Worm (Caenorhabditis elegans) whole organism, L4 larva: ENCODE measurements around the gene rgs-5.

Source experiments
- F26F4.8 ChIP-seq: fragments of 200-800 bp; sonication (Bioruptor generic); conservative IDR thresholded peaks from 2 replicates; pipeline ENCODE4 v1.3.6; 2022; ENCODE audit warnings: missing genetic modification characterization, missing compliant biosample characterization
- T20F7.1 ChIP-seq: fragments of 200-800 bp; sonication (Bioruptor generic); optimal IDR thresholded peaks from 2 replicates; lab custom pipeline; 2018; ENCODE audit warnings: mild to moderate bottlenecking, missing genetic modification characterization, missing compliant biosample characterization
- Y48G9A.11 ChIP-seq: fragments of 200-800 bp; sonication (Bioruptor generic); IDR thresholded peaks from 2 replicates; pipeline ENCODE4 v1.3.6; 2022; ENCODE audit warnings: missing genetic modification reagents, missing genetic modification characterization, missing compliant biosample characterization
- Y75B8A.6 ChIP-seq: fragments of 200-800 bp; sonication (Bioruptor generic); IDR thresholded peaks from 2 replicates; pipeline ENCODE4 v1.3.6; 2022; ENCODE audit warnings: missing genetic modification reagents, missing genetic modification characterization, missing compliant biosample characterization
- aha-1 ChIP-seq: fragments of 150-350 bp; peaks from one replicate; lab custom pipeline; 2014; ENCODE audit warnings: missing biosample characterization, missing genetic modification characterization
- ama-1 ChIP-seq: fragments of 150-350 bp; optimal IDR thresholded peaks from 2 replicates; lab custom pipeline; 2014; ENCODE audit warnings: inconsistent platforms, mixed read lengths
- ctbp-1 ChIP-seq: fragments of 200-800 bp; sonication (Bioruptor generic); IDR thresholded peaks from 2 replicates; pipeline ENCODE4 v1.3.6; 2022; ENCODE audit warnings: missing genetic modification reagents, missing genetic modification characterization, missing compliant biosample characterization
- daf-16 ChIP-seq, 3 experiments: sonication (generic microtip); optimal IDR thresholded peaks; 2 replicates each; lab custom pipeline; 2016 to 2017; ENCODE audit warnings: missing genetic modification characterization in 3 of 3, missing genetic modification reagents in 3 of 3, mild to moderate bottlenecking in 2 of 3, missing compliant biosample characterization in 2 of 3, missing biosample characterization in 1 of 3, moderate library complexity in 1 of 3
- daf-19 ChIP-seq: fragments of 200-800 bp; sonication (Bioruptor generic); conservative IDR thresholded peaks from 2 replicates; pipeline ENCODE4 v1.3.6; 2022; ENCODE audit warnings: missing genetic modification characterization, missing compliant biosample characterization
- dmd-9 ChIP-seq: fragments of 200-800 bp; sonication (Bioruptor generic); IDR thresholded peaks from 2 replicates; pipeline ENCODE4 v1.3.6; 2022; ENCODE audit warnings: missing genetic modification reagents, missing genetic modification characterization, missing compliant biosample characterization
- dve-1 ChIP-seq: sonication (generic microtip); optimal IDR thresholded peaks from 2 replicates; lab custom pipeline; 2017; ENCODE audit warnings: antibody characterized with exemption, mild to moderate bottlenecking, missing genetic modification characterization, missing compliant biosample characterization; ENCODE audit not compliant: insufficient read depth
- egl-43 ChIP-seq: fragments of 200-800 bp; sonication (Bioruptor generic); IDR thresholded peaks from 2 replicates; pipeline ENCODE4 v1.3.6; 2022; ENCODE audit warnings: missing genetic modification reagents, missing genetic modification characterization, missing compliant biosample characterization
- hlh-11 ChIP-seq: fragments of 200-800 bp; sonication (Bioruptor generic); optimal IDR thresholded peaks from 2 replicates; lab custom pipeline; 2018; ENCODE audit warnings: mild to moderate bottlenecking, missing genetic modification characterization, missing compliant biosample characterization
- hlh-30 ChIP-seq: sonication (generic microtip); optimal IDR thresholded peaks from 2 replicates; lab custom pipeline; 2017; ENCODE audit warnings: antibody characterized with exemption, mild to moderate bottlenecking, missing genetic modification characterization, missing compliant biosample characterization; ENCODE audit not compliant: insufficient read depth
- hmg-1.1 ChIP-seq: fragments of 200-800 bp; sonication (Bioruptor generic); IDR thresholded peaks from 2 replicates; pipeline ENCODE4 v1.3.6; 2022; ENCODE audit warnings: missing genetic modification reagents, missing genetic modification characterization, missing compliant biosample characterization
- lin-1 ChIP-seq: fragments of 200-800 bp; sonication (Bioruptor generic); IDR thresholded peaks from 2 replicates; pipeline ENCODE4 v1.3.6; 2022; ENCODE audit warnings: missing genetic modification reagents, missing genetic modification characterization, missing compliant biosample characterization
- lin-29 ChIP-seq: fragments of 200-800 bp; sonication (Bioruptor generic); IDR thresholded peaks from 2 replicates; pipeline ENCODE4 v1.3.6; 2022; ENCODE audit warnings: missing genetic modification reagents, missing genetic modification characterization, missing compliant biosample characterization
- lin-38 ChIP-seq: fragments of 200-800 bp; sonication (Bioruptor generic); IDR thresholded peaks from 2 replicates; pipeline ENCODE4 v1.3.6; 2022; ENCODE audit warnings: missing genetic modification reagents, missing genetic modification characterization, missing compliant biosample characterization
- lir-3 ChIP-seq: sonication (generic microtip); optimal IDR thresholded peaks from 2 replicates; lab custom pipeline; 2016; ENCODE audit warnings: mild to moderate bottlenecking, missing genetic modification characterization, missing compliant biosample characterization
- madf-5 ChIP-seq, 2 experiments: fragments of 200-800 bp; sonication (Bioruptor generic); IDR thresholded peaks; 2 replicates each; pipeline ENCODE4 v1.3.6; 2022; ENCODE audit warnings: missing compliant biosample characterization in 2 of 2, missing genetic modification characterization in 2 of 2
- mdl-1 ChIP-seq, 2 experiments: fragments of 150-350 bp in 1 of 2; sonication (generic microtip) in 1 of 2; optimal IDR thresholded peaks; 2 replicates each; lab custom pipeline; 2014 to 2017; ENCODE audit warnings: missing biosample characterization in 2 of 2, missing genetic modification characterization in 2 of 2
- mep-1 ChIP-seq: fragments of 150-350 bp; sonication (generic microtip); optimal IDR thresholded peaks from 3 replicates; lab custom pipeline; 2014; ENCODE audit warnings: missing biosample characterization, missing genetic modification characterization
- mes-2 ChIP-seq: sonication (generic microtip); optimal IDR thresholded peaks from 2 replicates; lab custom pipeline; 2016; ENCODE audit warnings: missing genotype, mild to moderate bottlenecking, missing genetic modification characterization, missing compliant biosample characterization; ENCODE audit not compliant: poor library complexity, severe bottlenecking
- nhr-48 ChIP-seq: sonication (generic microtip); optimal IDR thresholded peaks from 2 replicates; lab custom pipeline; 2016; ENCODE audit warnings: mild to moderate bottlenecking, missing genetic modification characterization, missing compliant biosample characterization
- php-3 ChIP-seq: fragments of 200-800 bp; sonication (Bioruptor generic); IDR thresholded peaks from 2 replicates; pipeline ENCODE4 v1.3.6; 2022; ENCODE audit warnings: missing genetic modification reagents, missing genetic modification characterization, missing compliant biosample characterization
- pqm-1 ChIP-seq: sonication (generic microtip); optimal IDR thresholded peaks from 2 replicates; lab custom pipeline; 2017; ENCODE audit warnings: missing biosample characterization, missing genetic modification characterization
- rbr-2 ChIP-seq: sonication (generic microtip); optimal IDR thresholded peaks from 2 replicates; lab custom pipeline; 2016; ENCODE audit warnings: missing genotype, missing genetic modification characterization, missing compliant biosample characterization
- saeg-2 ChIP-seq: fragments of 200-800 bp; sonication (Bioruptor generic); IDR thresholded peaks from 2 replicates; pipeline ENCODE4 v1.3.6; 2022; ENCODE audit warnings: missing genetic modification reagents, missing genetic modification characterization, missing compliant biosample characterization
- skn-1 ChIP-seq: fragments of 150-350 bp; optimal IDR thresholded peaks from 2 replicates; lab custom pipeline; 2014; ENCODE audit warnings: missing biosample characterization, missing genetic modification characterization
- spr-1 ChIP-seq: sonication (generic microtip); optimal IDR thresholded peaks from 2 replicates; lab custom pipeline; 2016; ENCODE audit warnings: mild to moderate bottlenecking, missing genetic modification characterization, missing compliant biosample characterization
- tag-97 ChIP-seq: fragments of 200-800 bp; sonication (Bioruptor generic); IDR thresholded peaks from 2 replicates; pipeline ENCODE4 v1.3.6; 2022; ENCODE audit warnings: missing genetic modification characterization, missing compliant biosample characterization
- unc-62 ChIP-seq, 3 experiments: fragments of 150-350 bp in 1 of 3; sonication (generic microtip); optimal IDR thresholded peaks in 2 of 3; peaks in 1 of 3; 1 replicate in 1 of 3; 2 replicates in 2 of 3; lab custom pipeline; 2014 to 2017; ENCODE audit warnings: missing biosample characterization in 3 of 3, missing genetic modification characterization in 3 of 3, missing genetic modification reagents in 3 of 3, missing genotype in 1 of 3
- zfp-3 ChIP-seq: fragments of 200-800 bp; sonication (Bioruptor generic); conservative IDR thresholded peaks from 2 replicates; pipeline ENCODE4 v1.3.6; 2022; ENCODE audit warnings: missing genetic modification reagents, missing genetic modification characterization, missing compliant biosample characterization

The rgs-5 gene

DNA sequence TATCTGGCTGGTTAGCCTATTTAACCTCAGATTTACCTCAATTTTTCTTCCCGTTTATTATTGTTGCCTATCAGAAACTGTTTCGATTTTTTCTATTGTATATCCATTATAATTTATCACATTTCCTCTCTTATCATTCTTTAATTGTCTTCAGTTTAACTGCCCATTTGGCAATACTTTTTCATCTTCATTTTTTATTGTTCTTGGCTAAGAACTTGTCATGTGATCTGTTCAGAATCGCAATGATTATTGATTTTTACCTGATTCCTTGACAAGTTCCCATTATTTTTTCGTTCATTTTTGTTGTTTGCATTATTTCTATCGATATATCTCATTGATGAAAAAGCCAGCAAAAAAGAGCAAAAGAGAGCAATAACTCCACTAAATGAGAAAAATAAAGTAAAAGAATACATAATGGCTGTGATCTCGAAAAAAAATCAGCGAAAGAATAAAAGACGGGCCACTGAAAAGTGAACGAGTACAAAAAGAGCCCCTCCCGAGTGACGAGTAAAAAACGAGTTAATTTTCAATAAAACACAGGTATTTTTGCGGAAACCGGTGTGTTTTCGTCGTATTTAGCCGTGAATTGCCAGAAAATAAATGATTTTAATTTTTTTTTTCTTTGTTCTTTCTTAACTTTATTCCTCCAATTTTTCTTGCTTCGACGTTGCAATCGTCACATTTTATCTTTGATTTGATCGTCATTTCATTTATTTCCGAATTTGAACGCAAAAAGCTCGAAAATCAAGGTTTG lies 16.1 kb downstream of the rgs-5 start, which contains the start of gene arf-1:
arf-1 (plus strand) TSS at position 657 of the 754 bp plus-strand sequence.
- TF ChIP-seq lin-29 (GFP tag; lab: Robert Waterston, UW) (no peak), lin-38 (GFP tag; lab: Robert Waterston, UW) (peak; percentile 23; the same call in 1 of the 2 replicates), unc-62 (GFP tag; optimal IDR thresholded peaks at IDR 0.05 in 1 of 2; lab: Kevin White, UChicago) (peak in 1 of 2 experiments; percentile 21), unc-62 (tag; optimal IDR thresholded peaks at IDR 0.05; lab: Kevin White, UChicago) (no peak), hlh-11 (tag; lab: Kevin White, UChicago) (no peak), php-3 (GFP tag; lab: Robert Waterston, UW) (peak; percentile 76), aha-1 (peak; percentile 65), dve-1 (peak; percentile 21), Y75B8A.6 (GFP tag; lab: Robert Waterston, UW) (0 out of 2 replicates have a peak, but pooled peaks have one; percentile 8), dmd-9 (GFP tag; lab: Robert Waterston, UW) (no peak), T20F7.1 (GFP tag; lab: Kevin White, UChicago) (no peak), daf-19 (no peak), saeg-2 (GFP tag; lab: Robert Waterston, UW) (no peak), Y48G9A.11 (no peak), egl-43 (GFP tag; lab: Robert Waterston, UW) (no peak), ctbp-1 (GFP tag; lab: Robert Waterston, UW) (no peak), hlh-30 (tag; lab: Kevin White, UChicago) (peak; percentile 51), mdl-1 (tag; optimal IDR thresholded peaks at IDR 0.05; lab: Kevin White, UChicago) (no peak), lir-3 (tag; lab: Kevin White, UChicago) (no peak), mep-1 (tag; lab: Kevin White, UChicago) (no peak)
- TF ChIP-seq, all 104 proteins: peak for 7

ce11 chrIII:5714984-5715454 lies 16.7 kb downstream of the rgs-5 start:
- TF ChIP-seq aha-1 (peak; percentile 55), spr-1 (tag; lab: Kevin White, UChicago) (no peak), hmg-1.1 (GFP tag; lab: Robert Waterston, UW) (no peak), daf-16 (GFP tag; optimal IDR thresholded peaks at IDR 0.05; lab: Kevin White, UChicago) (no peak), daf-16 (tag; optimal IDR thresholded peaks at IDR 0.05; lab: Kevin White, UChicago) (peak; percentile 8), F26F4.8 (GFP tag; lab: Robert Waterston, UW) (no peak), tag-97 (GFP tag; lab: Robert Waterston, UW) (0 out of 2 replicates have a peak, but pooled peaks have one; percentile 25), rbr-2 (tag; lab: Kevin White, UChicago) (no peak), mes-2 (tag; lab: Kevin White, UChicago) (peak; percentile 50), ama-1 (lab: Kevin White, UChicago) (peak; percentile 33), hlh-30 (tag; lab: Kevin White, UChicago) (peak; percentile 74), zfp-3 (GFP tag; lab: Robert Waterston, UW) (peak; percentile 35; the same call in 1 of the 2 replicates), skn-1 (tag; lab: Kevin White, UChicago) (no peak), Y75B8A.6 (GFP tag; lab: Robert Waterston, UW) (0 out of 2 replicates have a peak, but pooled peaks have one; percentile 24), unc-62 (GFP tag; optimal IDR thresholded peaks at IDR 0.05 in 1 of 2; lab: Kevin White, UChicago) (peak in 1 of 2 experiments; percentile 76), unc-62 (tag; optimal IDR thresholded peaks at IDR 0.05; lab: Kevin White, UChicago) (no peak), nhr-48 (tag; lab: Kevin White, UChicago) (peak; percentile 55), pqm-1 (tag; lab: Kevin White, UChicago) (peak; percentile 16), madf-5 (GFP tag; IDR thresholded peaks at IDR 0.05; lab: Robert Waterston, UW) (0 out of 4 replicates have a peak, but pooled peaks of 1 of the 2 experiments have one; percentile 53), T20F7.1 (GFP tag; lab: Kevin White, UChicago) (peak; percentile 64), lin-1 (GFP tag; lab: Robert Waterston, UW) (0 out of 2 replicates have a peak, but pooled peaks have one; percentile 6)
